Worm (Caenorhabditis elegans) whole organism, L3 larva: Measurements from ENCODE around the gene H23N18.5.

Experiments
- R02D3.7 ChIP-seq: fragments of 150-350 bp; optimal IDR thresholded peaks from 2 replicates; lab custom pipeline; 2014; ENCODE audit warnings: missing biosample characterization, missing genetic modification characterization
- aly-2 ChIP-seq: fragments of 150-350 bp; optimal IDR thresholded peaks from 2 replicates; lab custom pipeline; 2014; ENCODE audit warnings: missing biosample characterization, missing genetic modification characterization
- ama-1 ChIP-seq: fragments of 150-350 bp; optimal IDR thresholded peaks from 2 replicates; lab custom pipeline; 2018
- ceh-16 ChIP-seq: sonication (generic microtip); optimal IDR thresholded peaks from 2 replicates; lab custom pipeline; 2017; ENCODE audit warnings: missing biosample characterization, missing genetic modification characterization
- ceh-28 ChIP-seq: fragments of 150-350 bp; optimal IDR thresholded peaks from 2 replicates; lab custom pipeline; 2014; ENCODE audit warnings: missing biosample characterization, missing genetic modification reagents, missing genetic modification characterization
- ceh-82 ChIP-seq: fragments of 150-350 bp; optimal IDR thresholded peaks from 2 replicates; lab custom pipeline; 2014; ENCODE audit warnings: missing biosample characterization, missing genetic modification characterization
- ceh-9 ChIP-seq: sonication (generic microtip); optimal IDR thresholded peaks from 2 replicates; lab custom pipeline; 2018; ENCODE audit warnings: missing biosample characterization, missing genetic modification characterization
- daf-12 ChIP-seq: fragments of 150-350 bp; optimal IDR thresholded peaks from 2 replicates; lab custom pipeline; 2014; ENCODE audit warnings: missing biosample characterization, missing genetic modification reagents, missing genetic modification characterization
- elt-1 ChIP-seq: fragments of 150-350 bp; optimal IDR thresholded peaks from 2 replicates; lab custom pipeline; 2014; ENCODE audit warnings: missing biosample characterization, missing genetic modification characterization
- elt-2 ChIP-seq: sonication (generic microtip); optimal IDR thresholded peaks from 2 replicates; lab custom pipeline; 2016; ENCODE audit warnings: missing genetic modification reagents, mild to moderate bottlenecking, missing genetic modification characterization, missing compliant biosample characterization
- elt-3 ChIP-seq, 3 experiments: fragments of 150-350 bp in 1 of 3; sonication (generic microtip) in 2 of 3; optimal IDR thresholded peaks; 2 replicates in 2 of 3; 4 replicates in 1 of 3; lab custom pipeline; 2014 to 2017; ENCODE audit warnings: missing biosample characterization in 3 of 3, missing genetic modification characterization in 3 of 3
- eor-1 ChIP-seq, 2 experiments: fragments of 150-350 bp; optimal IDR thresholded peaks; 2 replicates each; lab custom pipeline; 2014 to 2018; ENCODE audit warnings: missing biosample characterization in 2 of 2, missing genetic modification characterization in 2 of 2
- fkh-10 ChIP-seq: sonication (generic microtip); optimal IDR thresholded peaks from 2 replicates; lab custom pipeline; 2017; ENCODE audit warnings: missing biosample characterization, missing genetic modification reagents, missing genetic modification characterization
- fkh-2 ChIP-seq: fragments of 150-350 bp; optimal IDR thresholded peaks from 2 replicates; lab custom pipeline; 2014; ENCODE audit warnings: missing biosample characterization, missing genetic modification reagents, missing genetic modification characterization
- fos-1 ChIP-seq: fragments of 150-350 bp; optimal IDR thresholded peaks from 2 replicates; lab custom pipeline; 2014; ENCODE audit warnings: missing biosample characterization, missing genetic modification characterization
- hmg-11 ChIP-seq: sonication (generic microtip); optimal IDR thresholded peaks from 2 replicates; lab custom pipeline; 2016; ENCODE audit warnings: missing genetic modification characterization, missing compliant biosample characterization
- lin-39 ChIP-seq: fragments of 150-350 bp; optimal IDR thresholded peaks from 2 replicates; lab custom pipeline; 2018; ENCODE audit warnings: missing biosample characterization, missing genetic modification reagents, missing genetic modification characterization
- lsy-12 ChIP-seq: sonication (generic microtip); optimal IDR thresholded peaks from 2 replicates; lab custom pipeline; 2016; ENCODE audit warnings: mild to moderate bottlenecking, missing genetic modification characterization, missing compliant biosample characterization
- mdl-1 ChIP-seq: fragments of 150-350 bp; optimal IDR thresholded peaks from 2 replicates; lab custom pipeline; 2014; ENCODE audit warnings: missing biosample characterization, missing genetic modification characterization
- mml-1 ChIP-seq: fragments of 150-350 bp; sonication (generic microtip); optimal IDR thresholded peaks from 3 replicates; lab custom pipeline; 2014; ENCODE audit warnings: missing biosample characterization, missing genetic modification characterization
- nfya-1 ChIP-seq: sonication (generic microtip); optimal IDR thresholded peaks from 2 replicates; lab custom pipeline; 2017; ENCODE audit warnings: missing genetic modification characterization, mild to moderate bottlenecking, missing compliant biosample characterization, antibody characterized with exemption, moderate library complexity; ENCODE audit not compliant: insufficient read depth
- nhr-12 ChIP-seq: fragments of 150-350 bp; optimal IDR thresholded peaks from 2 replicates; lab custom pipeline; 2014; ENCODE audit warnings: missing biosample characterization, missing genetic modification characterization
- nhr-23 ChIP-seq: fragments of 150-350 bp; optimal IDR thresholded peaks from 2 replicates; lab custom pipeline; 2014; ENCODE audit warnings: missing biosample characterization, missing genetic modification reagents, missing genetic modification characterization
- nhr-237 ChIP-seq: fragments of 150-350 bp; optimal IDR thresholded peaks from 2 replicates; lab custom pipeline; 2014; ENCODE audit warnings: missing biosample characterization, missing genetic modification characterization
- nhr-25 ChIP-seq: sonication (generic microtip); optimal IDR thresholded peaks from 2 replicates; lab custom pipeline; 2017; ENCODE audit warnings: missing biosample characterization, missing genetic modification characterization
- nhr-28 ChIP-seq: fragments of 150-350 bp; optimal IDR thresholded peaks from 2 replicates; lab custom pipeline; 2014; ENCODE audit warnings: missing biosample characterization, missing genetic modification characterization
- nhr-76 ChIP-seq: fragments of 150-350 bp; sonication (generic microtip); optimal IDR thresholded peaks from 5 replicates; lab custom pipeline; 2014; ENCODE audit warnings: missing biosample characterization, missing genetic modification characterization
- pqm-1 ChIP-seq: fragments of 150-350 bp; optimal IDR thresholded peaks from 2 replicates; lab custom pipeline; 2017; ENCODE audit warnings: missing biosample characterization, missing genetic modification characterization, inconsistent platforms
- sea-2 ChIP-seq: fragments of 150-350 bp; sonication (generic microtip); optimal IDR thresholded peaks from 4 replicates; lab custom pipeline; 2014; ENCODE audit warnings: missing biosample characterization, missing genetic modification reagents, missing genetic modification characterization
- skn-1 ChIP-seq: fragments of 150-350 bp; optimal IDR thresholded peaks from 2 replicates; lab custom pipeline; 2014; ENCODE audit warnings: missing biosample characterization, missing genetic modification characterization
- snpc-4 ChIP-seq: fragments of 150-350 bp; optimal IDR thresholded peaks from 2 replicates; lab custom pipeline; 2014; ENCODE audit warnings: missing biosample characterization, missing genetic modification characterization
- tbx-2 ChIP-seq: sonication (generic microtip); optimal IDR thresholded peaks from 2 replicates; lab custom pipeline; 2016; ENCODE audit warnings: mild to moderate bottlenecking, missing genetic modification characterization, missing compliant biosample characterization
- unc-39 ChIP-seq: sonication (generic microtip); optimal IDR thresholded peaks from 4 replicates; lab custom pipeline; 2017; ENCODE audit warnings: missing biosample characterization, missing genetic modification characterization
- unc-62 ChIP-seq: fragments of 150-350 bp; sonication (generic microtip); optimal IDR thresholded peaks from 4 replicates; lab custom pipeline; 2014; ENCODE audit warnings: missing biosample characterization, missing genetic modification reagents, missing genetic modification characterization
- zag-1 ChIP-seq: fragments of 150-350 bp; optimal IDR thresholded peaks from 2 replicates; lab custom pipeline; 2014; ENCODE audit warnings: missing biosample characterization, missing genetic modification characterization
- ztf-4 ChIP-seq: fragments of 150-350 bp; optimal IDR thresholded peaks from 2 replicates; lab custom pipeline; 2014; ENCODE audit warnings: missing biosample characterization, missing genetic modification characterization

H23N18.5 gene

ce11 chrV:4948635-4949034 lies 36.5 kb upstream of the H23N18.5 start, which contains the start of gene str-209:
Gene str-209, plus strand, starts transcription at chrV:4948935.
- TF ChIP-seq nhr-28 (tag; lab: Kevin White, UChicago): no peak
- no peak for TF ChIP-seq ceh-9 (tag; lab: Kevin White, UChicago)
- no peak for TF ChIP-seq snpc-4 (tag; lab: Kevin White, UChicago)
- no peak for TF ChIP-seq ceh-16
- TF ChIP-seq hmg-11 (tag; lab: Kevin White, UChicago): no peak
- no peak for TF ChIP-seq lin-39 (tag; lab: Kevin White, UChicago)
- TF ChIP-seq mml-1: no peak
- no peak for TF ChIP-seq fkh-2 (tag; lab: Kevin White, UChicago)
- TF ChIP-seq skn-1 (tag; lab: Kevin White, UChicago): no peak
- no peak for TF ChIP-seq lsy-12 (tag; lab: Kevin White, UChicago)
- no peak for TF ChIP-seq mdl-1
- no peak for TF ChIP-seq nhr-23 (tag; lab: Kevin White, UChicago)
- TF ChIP-seq nhr-76: no peak
- TF ChIP-seq ceh-82 (tag; lab: Kevin White, UChicago): no peak

ce11 chrV:4944219-4944618 lies 32.0 kb upstream of the H23N18.5 start, which contains the start of gene str-211:
Gene str-211, minus strand, starts transcription at chrV:4944319.
- TF ChIP-seq nhr-12 (no peak), snpc-4 (tag; lab: Kevin White, UChicago) (no peak), eor-1 (tag; optimal IDR thresholded peaks at IDR 0.05; lab: Kevin White, UChicago) (no peak), unc-62 (GFP tag; lab: Kevin White, UChicago) (no peak), nhr-23 (tag; lab: Kevin White, UChicago) (no peak), lsy-12 (tag; lab: Kevin White, UChicago) (no peak), pqm-1 (tag; lab: Kevin White, UChicago) (no peak), tbx-2 (no peak), ceh-28 (no peak), nhr-76 (no peak), R02D3.7 (tag; lab: Kevin White, UChicago) (no peak), hmg-11 (tag; lab: Kevin White, UChicago) (no peak)

- TF ChIP-seq ceh-9 (tag; lab: Kevin White, UChicago) (no peak), unc-39 (tag; lab: Kevin White, UChicago) (no peak), pqm-1 (tag; lab: Kevin White, UChicago) (no peak), zag-1 (no peak), ztf-4 (tag; lab: Kevin White, UChicago) (no peak), mdl-1 (no peak), elt-1 (tag; lab: Kevin White, UChicago) (no peak), ceh-82 (tag; lab: Kevin White, UChicago) (no peak), fkh-10 (GFP tag; lab: Kevin White, UChicago) (no peak), sea-2 (GFP tag; lab: Kevin White, UChicago) (no peak), unc-62 (GFP tag; lab: Kevin White, UChicago) (no peak), ceh-28 (no peak), skn-1 (tag; lab: Kevin White, UChicago) (no peak), ama-1 (no peak)
Observed at ce11 chrV:4937337-4937736, 25.2 kb upstream of the H23N18.5 start.

DNA sequence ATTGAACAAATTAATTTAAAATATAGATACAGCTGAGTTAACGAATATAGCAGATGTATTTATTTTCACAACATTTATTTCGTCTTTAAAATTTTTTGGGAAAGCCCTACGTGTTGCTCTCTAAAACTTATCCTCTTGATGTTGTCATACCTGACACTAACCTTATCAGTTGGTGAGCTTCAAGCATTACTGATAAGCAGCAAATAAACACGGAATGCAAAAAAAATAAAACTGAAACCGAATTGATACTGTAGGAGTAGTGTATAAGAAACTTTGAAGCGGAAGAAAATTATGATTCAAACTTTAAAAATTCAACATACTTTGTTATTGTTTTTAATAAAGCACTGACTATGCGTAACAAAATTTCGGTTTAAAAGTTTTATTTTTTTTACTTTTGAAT lies 22.9 kb upstream of the H23N18.5 start:
- TF ChIP-seq fos-1 (tag; lab: Kevin White, UChicago) (no peak), pqm-1 (tag; lab: Kevin White, UChicago) (peak; percentile 51), elt-2 (tag; lab: Kevin White, UChicago) (peak; percentile 37)

ce11 chrV:4934406-4934805 lies 22.2 kb upstream of the H23N18.5 start, which contains the start of gene catp-2:
Gene catp-2, plus strand, starts transcription at chrV:4934706.
- TF ChIP-seq ceh-82 (tag; lab: Kevin White, UChicago): no peak
- TF ChIP-seq nhr-28 (tag; lab: Kevin White, UChicago): no peak

- no peak for TF ChIP-seq nhr-23 (tag; lab: Kevin White, UChicago)
- no peak for TF ChIP-seq aly-2 (tag; lab: Kevin White, UChicago)
- TF ChIP-seq nhr-25 (tag; lab: Kevin White, UChicago): no peak
- no peak for TF ChIP-seq ceh-82 (tag; lab: Kevin White, UChicago)
- TF ChIP-seq lin-39 (tag; lab: Kevin White, UChicago): no peak
- TF ChIP-seq elt-3 (tag; optimal IDR thresholded peaks at IDR 0.05; lab: Kevin White, UChicago): no peak
- TF ChIP-seq ceh-9 (tag; lab: Kevin White, UChicago): no peak
- no peak for TF ChIP-seq R02D3.7 (tag; lab: Kevin White, UChicago)
- no peak for TF ChIP-seq ceh-16
- no peak for TF ChIP-seq hmg-11 (tag; lab: Kevin White, UChicago)
- no peak for TF ChIP-seq nhr-12
- no peak for TF ChIP-seq unc-62 (GFP tag; lab: Kevin White, UChicago)
- TF ChIP-seq nfya-1: no peak
- no peak for TF ChIP-seq nhr-237 (tag; lab: Kevin White, UChicago)
- no peak for TF ChIP-seq daf-12 (tag; lab: Kevin White, UChicago)
- TF ChIP-seq, all 47 proteins: peak for 0
Observed at ce11 chrV:4933268-4933667, 21.1 kb upstream of the H23N18.5 start.
